Worm (Caenorhabditis elegans) whole organism, L4 larva: Measurements from ENCODE around the gene fmo-4.
A peak's percentile ranks its signal among the peaks of the same experiment; 100 is the strongest.

Experiments
- F37D6.2 ChIP-seq: sonication (generic microtip); optimal IDR thresholded peaks from 2 replicates; lab custom pipeline; 2016; ENCODE audit warnings: mild to moderate bottlenecking, missing genetic modification characterization, missing compliant biosample characterization
- Y75B8A.6 ChIP-seq: fragments of 200-800 bp; sonication (Bioruptor generic); IDR thresholded peaks from 2 replicates; pipeline ENCODE4 v1.3.6; 2022; ENCODE audit warnings: missing genetic modification reagents, missing genetic modification characterization, missing compliant biosample characterization
- ZK337.2 ChIP-seq: fragments of 200-800 bp; sonication (Bioruptor generic); IDR thresholded peaks from 2 replicates; pipeline ENCODE4 v1.3.6; 2022; ENCODE audit warnings: missing genetic modification reagents, missing genetic modification characterization, missing compliant biosample characterization
- aha-1 ChIP-seq: fragments of 150-350 bp; peaks from one replicate; lab custom pipeline; 2014; ENCODE audit warnings: missing biosample characterization, missing genetic modification characterization
- attf-4 ChIP-seq: sonication (generic microtip); optimal IDR thresholded peaks from 3 replicates; lab custom pipeline; 2017; ENCODE audit warnings: missing biosample characterization, missing genetic modification characterization
- ceh-82 ChIP-seq: sonication (generic microtip); optimal IDR thresholded peaks from 2 replicates; lab custom pipeline; 2017; ENCODE audit warnings: missing biosample characterization, missing genetic modification characterization
- daf-16 ChIP-seq, 3 experiments: sonication (generic microtip); optimal IDR thresholded peaks; 2 replicates each; lab custom pipeline; 2016 to 2017; ENCODE audit warnings: missing genetic modification characterization in 3 of 3, missing genetic modification reagents in 3 of 3, mild to moderate bottlenecking in 2 of 3, missing compliant biosample characterization in 2 of 3, missing biosample characterization in 1 of 3, moderate library complexity in 1 of 3
- daf-19 ChIP-seq: fragments of 200-800 bp; sonication (Bioruptor generic); conservative IDR thresholded peaks from 2 replicates; pipeline ENCODE4 v1.3.6; 2022; ENCODE audit warnings: missing genetic modification characterization, missing compliant biosample characterization
- dmd-6 ChIP-seq: fragments of 200-800 bp; sonication (Bioruptor generic); IDR thresholded peaks from 2 replicates; pipeline ENCODE4 v1.3.6; 2022; ENCODE audit warnings: missing genetic modification reagents, missing genetic modification characterization, missing compliant biosample characterization
- dpl-1 ChIP-seq: fragments of 150-350 bp; optimal IDR thresholded peaks from 2 replicates; lab custom pipeline; 2014; ENCODE audit warnings: missing biosample characterization, missing genetic modification reagents, missing genetic modification characterization
- dve-1 ChIP-seq: sonication (generic microtip); optimal IDR thresholded peaks from 2 replicates; lab custom pipeline; 2017; ENCODE audit warnings: antibody characterized with exemption, mild to moderate bottlenecking, missing genetic modification characterization, missing compliant biosample characterization; ENCODE audit not compliant: insufficient read depth
- egl-27 ChIP-seq: sonication (generic microtip); optimal IDR thresholded peaks from 3 replicates; lab custom pipeline; 2017; ENCODE audit warnings: missing biosample characterization, missing genetic modification reagents, missing genetic modification characterization
- egl-43 ChIP-seq: fragments of 200-800 bp; sonication (Bioruptor generic); IDR thresholded peaks from 2 replicates; pipeline ENCODE4 v1.3.6; 2022; ENCODE audit warnings: missing genetic modification reagents, missing genetic modification characterization, missing compliant biosample characterization
- gei-8 ChIP-seq: fragments of 200-800 bp; sonication (Bioruptor generic); optimal IDR thresholded peaks from 2 replicates; lab custom pipeline; 2018; ENCODE audit warnings: mild to moderate bottlenecking, missing genetic modification characterization, missing compliant biosample characterization
- hlh-11 ChIP-seq: fragments of 200-800 bp; sonication (Bioruptor generic); optimal IDR thresholded peaks from 2 replicates; lab custom pipeline; 2018; ENCODE audit warnings: mild to moderate bottlenecking, missing genetic modification characterization, missing compliant biosample characterization
- hlh-30 ChIP-seq: sonication (generic microtip); optimal IDR thresholded peaks from 2 replicates; lab custom pipeline; 2017; ENCODE audit warnings: antibody characterized with exemption, mild to moderate bottlenecking, missing genetic modification characterization, missing compliant biosample characterization; ENCODE audit not compliant: insufficient read depth
- lin-13 ChIP-seq: fragments of 150-350 bp; optimal IDR thresholded peaks from 2 replicates; lab custom pipeline; 2014; ENCODE audit warnings: missing biosample characterization, missing genetic modification reagents, missing genetic modification characterization
- lin-15B ChIP-seq: fragments of 150-350 bp; sonication (generic microtip); optimal IDR thresholded peaks from 3 replicates; lab custom pipeline; 2014; ENCODE audit warnings: missing biosample characterization, missing genetic modification characterization
- lin-38 ChIP-seq: fragments of 200-800 bp; sonication (Bioruptor generic); IDR thresholded peaks from 2 replicates; pipeline ENCODE4 v1.3.6; 2022; ENCODE audit warnings: missing genetic modification reagents, missing genetic modification characterization, missing compliant biosample characterization
- madf-5 ChIP-seq, 2 experiments: fragments of 200-800 bp; sonication (Bioruptor generic); IDR thresholded peaks; 2 replicates each; pipeline ENCODE4 v1.3.6; 2022; ENCODE audit warnings: missing compliant biosample characterization in 2 of 2, missing genetic modification characterization in 2 of 2
- mdl-1 ChIP-seq, 2 experiments: fragments of 150-350 bp in 1 of 2; sonication (generic microtip) in 1 of 2; optimal IDR thresholded peaks; 2 replicates each; lab custom pipeline; 2014 to 2017; ENCODE audit warnings: missing biosample characterization in 2 of 2, missing genetic modification characterization in 2 of 2
- mdt-29 ChIP-seq: fragments of 200-800 bp; sonication (Bioruptor generic); IDR thresholded peaks from 2 replicates; pipeline ENCODE4 v1.3.6; 2022; ENCODE audit warnings: missing genetic modification reagents, missing genetic modification characterization, missing compliant biosample characterization
- nhr-10 ChIP-seq: fragments of 150-350 bp; optimal IDR thresholded peaks from 2 replicates; lab custom pipeline; 2014; ENCODE audit warnings: missing biosample characterization, missing genetic modification characterization
- nhr-102 ChIP-seq: sonication (generic microtip); optimal IDR thresholded peaks from 2 replicates; lab custom pipeline; 2016; ENCODE audit warnings: mild to moderate bottlenecking, missing genetic modification characterization, moderate library complexity, missing compliant biosample characterization
- nhr-11 ChIP-seq: fragments of 150-350 bp; optimal IDR thresholded peaks from 2 replicates; lab custom pipeline; 2014; ENCODE audit warnings: missing biosample characterization, missing genetic modification characterization
- nhr-111 ChIP-seq: fragments of 200-800 bp; sonication (Bioruptor generic); optimal IDR thresholded peaks from 2 replicates; lab custom pipeline; 2018; ENCODE audit warnings: mild to moderate bottlenecking, missing genetic modification characterization, missing compliant biosample characterization
- nhr-28 ChIP-seq: fragments of 150-350 bp; optimal IDR thresholded peaks from 2 replicates; lab custom pipeline; 2014; ENCODE audit warnings: missing biosample characterization, missing genetic modification characterization
- nhr-41 ChIP-seq: fragments of 200-800 bp; sonication (Bioruptor generic); IDR thresholded peaks from 2 replicates; pipeline ENCODE4 v1.3.6; 2022; ENCODE audit warnings: missing genetic modification reagents, missing genetic modification characterization, missing compliant biosample characterization
- nhr-42 ChIP-seq: fragments of 200-800 bp; sonication (Bioruptor generic); IDR thresholded peaks from 2 replicates; pipeline ENCODE4 v1.3.6; 2022; ENCODE audit warnings: missing genetic modification characterization, missing compliant biosample characterization
- nhr-48 ChIP-seq: sonication (generic microtip); optimal IDR thresholded peaks from 2 replicates; lab custom pipeline; 2016; ENCODE audit warnings: mild to moderate bottlenecking, missing genetic modification characterization, missing compliant biosample characterization
- nhr-6 ChIP-seq: fragments of 150-350 bp; optimal IDR thresholded peaks from 2 replicates; lab custom pipeline; 2014; ENCODE audit warnings: missing biosample characterization, missing genetic modification characterization
- php-3 ChIP-seq: fragments of 200-800 bp; sonication (Bioruptor generic); IDR thresholded peaks from 2 replicates; pipeline ENCODE4 v1.3.6; 2022; ENCODE audit warnings: missing genetic modification reagents, missing genetic modification characterization, missing compliant biosample characterization
- pqm-1 ChIP-seq: sonication (generic microtip); optimal IDR thresholded peaks from 2 replicates; lab custom pipeline; 2017; ENCODE audit warnings: missing biosample characterization, missing genetic modification characterization
- rbr-2 ChIP-seq: sonication (generic microtip); optimal IDR thresholded peaks from 2 replicates; lab custom pipeline; 2016; ENCODE audit warnings: missing genotype, missing genetic modification characterization, missing compliant biosample characterization
- set-16 ChIP-seq: fragments of 200-800 bp; sonication (Bioruptor generic); IDR thresholded peaks from 2 replicates; pipeline ENCODE4 v1.3.6; 2022; ENCODE audit warnings: missing genetic modification reagents, missing genetic modification characterization, missing compliant biosample characterization
- spr-3 ChIP-seq: fragments of 200-800 bp; sonication (Bioruptor generic); optimal IDR thresholded peaks from 2 replicates; lab custom pipeline; 2018; ENCODE audit warnings: mild to moderate bottlenecking, missing genetic modification characterization, missing compliant biosample characterization
- tag-97 ChIP-seq: fragments of 200-800 bp; sonication (Bioruptor generic); IDR thresholded peaks from 2 replicates; pipeline ENCODE4 v1.3.6; 2022; ENCODE audit warnings: missing genetic modification characterization, missing compliant biosample characterization
- unc-130 ChIP-seq: sonication (generic microtip); optimal IDR thresholded peaks from 2 replicates; lab custom pipeline; 2016; ENCODE audit warnings: missing genetic modification reagents, missing genetic modification characterization, missing compliant biosample characterization
- vab-7 ChIP-seq: fragments of 200-800 bp; sonication (Bioruptor generic); IDR thresholded peaks from 2 replicates; pipeline ENCODE4 v1.3.6; 2022; ENCODE audit warnings: missing genetic modification reagents, missing genetic modification characterization, missing compliant biosample characterization
- zag-1 ChIP-seq: fragments of 150-350 bp; optimal IDR thresholded peaks from 2 replicates; lab custom pipeline; 2014; ENCODE audit warnings: missing biosample characterization, missing genetic modification characterization
- ztf-11 ChIP-seq: fragments of 150-350 bp; optimal IDR thresholded peaks from 2 replicates; lab custom pipeline; 2014; ENCODE audit warnings: missing biosample characterization, missing genetic modification characterization

The fmo-4 gene

DNA sequence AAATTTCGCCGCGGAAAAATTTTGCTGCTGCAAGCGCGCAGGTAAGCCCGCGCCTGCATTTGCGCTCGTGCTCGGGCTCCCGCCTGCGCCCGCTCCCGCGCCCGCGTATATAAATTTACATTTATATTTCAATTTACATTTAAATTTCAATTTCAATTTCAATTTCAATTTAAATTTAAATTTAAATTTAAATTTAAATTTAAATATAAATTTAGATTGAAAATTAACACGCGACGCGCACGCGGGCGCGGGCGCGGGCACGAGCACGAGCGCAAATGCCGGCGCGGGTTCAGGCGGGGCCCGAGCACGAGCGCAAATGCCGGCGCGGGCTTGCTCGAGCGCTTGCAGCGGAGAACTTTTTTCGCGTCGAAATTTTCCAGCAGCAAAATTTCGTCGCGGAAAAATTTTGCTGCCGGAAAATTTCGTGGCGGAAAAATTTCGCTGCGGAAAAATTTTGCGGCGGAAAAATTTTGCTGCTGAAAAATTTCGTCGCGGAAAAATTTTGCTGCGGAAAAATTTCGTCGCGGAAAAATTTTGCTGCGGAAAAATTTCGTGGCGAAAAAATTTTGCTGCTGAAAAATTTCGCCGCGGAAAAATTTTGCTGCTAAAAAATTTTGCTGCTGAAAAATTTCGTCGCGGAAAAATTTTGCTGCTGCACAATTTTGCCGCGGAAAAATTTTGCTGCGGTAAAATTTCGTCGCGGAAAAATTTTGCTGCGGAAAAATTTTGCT lies 39.5 kb upstream of the fmo-4 start (continued):
- TF ChIP-seq egl-43 (GFP tag; lab: Robert Waterston, UW) (peak; percentile 87), tag-97 (GFP tag; lab: Robert Waterston, UW) (peak; percentile 78; the same call in 1 of the 2 replicates), nhr-41 (GFP tag; lab: Robert Waterston, UW) (0 out of 2 replicates have a peak, but pooled peaks have one; percentile 46), php-3 (peak; percentile 30; the same call in 1 of the 2 replicates), vab-7 (peak; percentile 47; the same call in 1 of the 2 replicates), attf-4 (tag; lab: Kevin White, UChicago) (no peak), dpl-1 (no peak), Y75B8A.6 (GFP tag; lab: Robert Waterston, UW) (peak; percentile 46; the same call in 1 of the 2 replicates)

- TF ChIP-seq daf-16 (GFP tag; optimal IDR thresholded peaks at IDR 0.05; lab: Kevin White, UChicago) (no peak), daf-16 (tag; optimal IDR thresholded peaks at IDR 0.05; lab: Kevin White, UChicago) (peak; percentile 43), rbr-2 (tag; lab: Kevin White, UChicago) (no peak), hlh-30 (tag; lab: Kevin White, UChicago) (no peak), nhr-6 (tag; lab: Kevin White, UChicago) (no peak), mdt-29 (GFP tag; lab: Robert Waterston, UW) (no peak), hlh-11 (tag; lab: Kevin White, UChicago) (peak; percentile 9), gei-8 (no peak), lin-38 (GFP tag; lab: Robert Waterston, UW) (no peak), dmd-6 (GFP tag; lab: Robert Waterston, UW) (peak; percentile 78), unc-130 (no peak), tag-97 (GFP tag; lab: Robert Waterston, UW) (no peak), lin-13 (GFP tag; lab: Kevin White, UChicago) (no peak), pqm-1 (peak; percentile 69), ztf-11 (no peak), dve-1 (tag; lab: Kevin White, UChicago) (peak; percentile 37), nhr-28 (peak; percentile 69), spr-3 (no peak)
These were observed 31.5 kb upstream of the fmo-4 start for ce11 chrV:13638040-13638439.

DNA sequence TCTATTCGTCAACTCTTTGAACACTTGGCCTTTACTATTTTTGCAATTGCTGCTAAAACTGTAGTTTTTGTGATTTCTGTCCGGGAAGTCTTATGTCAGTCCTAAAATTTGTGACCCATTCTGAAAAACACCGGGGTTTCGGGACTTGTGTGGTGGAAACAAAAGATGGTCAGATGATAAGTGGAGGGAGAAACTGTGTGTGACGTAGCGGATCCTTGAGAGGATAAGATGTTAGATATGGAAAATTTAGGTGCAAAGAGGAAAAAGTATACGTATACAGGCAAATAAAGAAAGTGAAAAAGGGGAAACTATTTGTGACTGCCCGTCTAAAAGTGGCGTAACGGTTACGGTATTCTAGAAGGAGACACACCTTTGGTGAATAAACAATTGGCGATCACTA lies 29.9 kb upstream of the fmo-4 start:
- TF ChIP-seq egl-27 (tag; lab: Kevin White, UChicago) (no peak), hlh-30 (tag; lab: Kevin White, UChicago) (no peak), nhr-11 (tag; lab: Kevin White, UChicago) (no peak), ceh-82 (tag; lab: Kevin White, UChicago) (no peak), nhr-48 (tag; lab: Kevin White, UChicago) (no peak), mdl-1 (tag; optimal IDR thresholded peaks at IDR 0.05; lab: Kevin White, UChicago) (no peak), zag-1 (tag; lab: Kevin White, UChicago) (no peak), hlh-11 (tag; lab: Kevin White, UChicago) (no peak), lin-15B (no peak)

DNA sequence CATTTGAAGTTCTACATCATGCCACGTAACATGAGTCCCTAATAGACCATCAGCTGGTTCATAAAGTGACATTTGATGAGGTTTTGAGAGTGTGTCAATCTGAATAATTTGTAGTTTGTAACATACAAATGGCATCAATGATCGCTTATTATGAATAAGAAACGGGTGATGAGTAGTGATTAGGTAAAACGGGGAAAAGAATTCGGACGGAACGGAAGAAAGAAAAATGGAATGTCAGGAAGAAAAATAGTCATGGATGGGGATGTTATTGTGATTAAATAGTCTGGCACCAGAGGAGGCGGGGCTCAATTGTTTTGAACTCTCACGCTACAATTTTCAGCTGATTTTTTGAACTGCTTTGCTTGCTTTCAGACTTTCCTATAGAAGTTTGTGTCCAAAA lies 27.6 kb upstream of the fmo-4 start, which contains the start of gene H37A05.2:
Gene H37A05.2 (minus strand): TSS at position 101 of the 400 bp plus-strand sequence.
- no peak for TF ChIP-seq ceh-82 (tag; lab: Kevin White, UChicago)
- TF ChIP-seq spr-3, result no peak
- TF ChIP-seq ZK337.2 (GFP tag; lab: Robert Waterston, UW), result no peak
- TF ChIP-seq nhr-10 (tag; lab: Kevin White, UChicago), result no peak
- TF ChIP-seq zag-1 (tag; lab: Kevin White, UChicago), result no peak
- TF ChIP-seq F37D6.2, result no peak
- no peak for TF ChIP-seq aha-1
- TF ChIP-seq nhr-42 (GFP tag; lab: Robert Waterston, UW), result no peak
- TF ChIP-seq lin-15B, result no peak
- TF ChIP-seq madf-5 (GFP tag; IDR thresholded peaks at IDR 0.05; lab: Robert Waterston, UW), result no peak
- no peak for TF ChIP-seq nhr-48 (tag; lab: Kevin White, UChicago)
- TF ChIP-seq nhr-102 (tag; lab: Kevin White, UChicago), result no peak
- no peak for TF ChIP-seq daf-19 (GFP tag; lab: Robert Waterston, UW)
- no peak for TF ChIP-seq nhr-111 (GFP tag; lab: Kevin White, UChicago)
- TF ChIP-seq set-16, result no peak
- no peak for TF ChIP-seq dmd-6 (GFP tag; lab: Robert Waterston, UW)
